Worm (Caenorhabditis elegans) whole organism, late embryonic: ENCODE measurements around the gene F26C11.3.
A peak's percentile ranks its signal among the peaks of the same experiment; 100 is the strongest.

ENCODE experiments used
- C38D4.7 ChIP-seq: fragments of 200-800 bp; sonication (Bioruptor generic); optimal IDR thresholded peaks from 2 replicates; lab custom pipeline; 2018; ENCODE audit warnings: mild to moderate bottlenecking, missing genetic modification characterization, moderate library complexity, missing compliant biosample characterization
- F13H6.1 ChIP-seq: sonication (generic microtip); optimal IDR thresholded peaks from 2 replicates; lab custom pipeline; 2016; ENCODE audit warnings: missing genetic modification characterization, missing compliant biosample characterization
- K09A11.1 ChIP-seq: sonication (generic microtip); optimal IDR thresholded peaks from 2 replicates; lab custom pipeline; 2017; ENCODE audit warnings: antibody characterized with exemption, mild to moderate bottlenecking, missing genetic modification characterization, missing compliant biosample characterization; ENCODE audit not compliant: insufficient read depth
- T23F11.4 ChIP-seq: fragments of 200-800 bp; sonication (Bioruptor generic); optimal IDR thresholded peaks from 2 replicates; lab custom pipeline; 2018; ENCODE audit warnings: mild to moderate bottlenecking, missing genetic modification characterization, missing compliant biosample characterization
- ahr-1 ChIP-seq: sonication (generic microtip); optimal IDR thresholded peaks from 2 replicates; lab custom pipeline; 2016; ENCODE audit warnings: missing genetic modification characterization, missing compliant biosample characterization
- ceh-14 ChIP-seq: sonication (generic microtip); optimal IDR thresholded peaks from 2 replicates; lab custom pipeline; 2016; ENCODE audit warnings: missing genotype, missing genetic modification characterization, missing compliant biosample characterization
- ceh-18 ChIP-seq: sonication (generic microtip); optimal IDR thresholded peaks from 2 replicates; lab custom pipeline; 2016; ENCODE audit warnings: missing genetic modification characterization, missing compliant biosample characterization
- ceh-19 ChIP-seq: fragments of 200-800 bp; sonication (Bioruptor generic); optimal IDR thresholded peaks from 2 replicates; lab custom pipeline; 2018; ENCODE audit warnings: mild to moderate bottlenecking, missing genetic modification characterization, missing compliant biosample characterization
- ceh-2 ChIP-seq: sonication (generic microtip); optimal IDR thresholded peaks from 2 replicates; lab custom pipeline; 2016; ENCODE audit warnings: missing genotype, missing genetic modification characterization, missing compliant biosample characterization
- ceh-31 ChIP-seq: sonication (generic microtip); optimal IDR thresholded peaks from 2 replicates; lab custom pipeline; 2016; ENCODE audit warnings: missing genetic modification characterization, missing compliant biosample characterization
- ceh-34 ChIP-seq: sonication (generic microtip); optimal IDR thresholded peaks from 2 replicates; lab custom pipeline; 2016; ENCODE audit warnings: mild to moderate bottlenecking, missing genetic modification characterization, missing compliant biosample characterization
- ceh-45 ChIP-seq: fragments of 200-800 bp; sonication (Bioruptor generic); IDR thresholded peaks from 2 replicates; pipeline ENCODE4 v1.3.6; 2022; ENCODE audit warnings: missing genetic modification reagents, missing genetic modification characterization, missing compliant biosample characterization
- ceh-48 ChIP-seq: sonication (generic microtip); optimal IDR thresholded peaks from 2 replicates; lab custom pipeline; 2016; ENCODE audit warnings: missing genetic modification characterization, inconsistent platforms, missing compliant biosample characterization
- ceh-9 ChIP-seq: sonication (generic microtip); optimal IDR thresholded peaks from 2 replicates; lab custom pipeline; 2016; ENCODE audit warnings: mild to moderate bottlenecking, missing genetic modification characterization, inconsistent platforms, missing compliant biosample characterization
- dmd-4 ChIP-seq: sonication (generic microtip); optimal IDR thresholded peaks from 2 replicates; lab custom pipeline; 2016; ENCODE audit warnings: borderline replicate concordance, missing genetic modification characterization, missing compliant biosample characterization
- dve-1 ChIP-seq: sonication (generic microtip); optimal IDR thresholded peaks from 2 replicates; lab custom pipeline; 2017; ENCODE audit warnings: antibody characterized with exemption, mild to moderate bottlenecking, missing genetic modification characterization, missing compliant biosample characterization
- ets-4 ChIP-seq: sonication (generic microtip); optimal IDR thresholded peaks from 2 replicates; lab custom pipeline; 2016; ENCODE audit warnings: missing genetic modification characterization, missing compliant biosample characterization
- fax-1 ChIP-seq: sonication (generic microtip); optimal IDR thresholded peaks from 2 replicates; lab custom pipeline; 2016; ENCODE audit warnings: missing genotype, missing genetic modification characterization, missing compliant biosample characterization
- fkh-10 ChIP-seq: fragments of 150-350 bp; optimal IDR thresholded peaks from 2 replicates; lab custom pipeline; 2014; ENCODE audit warnings: missing biosample characterization, missing genetic modification reagents, missing genetic modification characterization
- fkh-6 ChIP-seq: sonication (generic microtip); optimal IDR thresholded peaks from 2 replicates; lab custom pipeline; 2016; ENCODE audit warnings: missing genetic modification characterization, missing compliant biosample characterization
- hlh-13 ChIP-seq: fragments of 200-800 bp; sonication (Bioruptor generic); optimal IDR thresholded peaks from 2 replicates; lab custom pipeline; 2018; ENCODE audit warnings: mild to moderate bottlenecking, missing genetic modification characterization, missing compliant biosample characterization
- hlh-30 ChIP-seq: sonication (generic microtip); optimal IDR thresholded peaks from 2 replicates; lab custom pipeline; 2017; ENCODE audit warnings: antibody characterized with exemption, missing genetic modification characterization, missing compliant biosample characterization; ENCODE audit not compliant: insufficient read depth
- hlh-8 ChIP-seq: sonication (generic microtip); optimal IDR thresholded peaks from 2 replicates; lab custom pipeline; 2016; ENCODE audit warnings: missing genotype, missing genetic modification characterization, missing compliant biosample characterization
- lim-6 ChIP-seq: sonication (generic microtip); optimal IDR thresholded peaks from 2 replicates; lab custom pipeline; 2016; ENCODE audit warnings: missing genetic modification characterization, missing compliant biosample characterization
- lin-11 ChIP-seq: fragments of 200-800 bp; sonication (Bioruptor generic); optimal IDR thresholded peaks from 2 replicates; lab custom pipeline; 2018; ENCODE audit warnings: mild to moderate bottlenecking, missing genetic modification characterization, missing compliant biosample characterization
- madf-2 ChIP-seq: sonication (generic microtip); optimal IDR thresholded peaks from 2 replicates; lab custom pipeline; 2017; ENCODE audit warnings: missing genetic modification characterization, missing compliant biosample characterization
- mec-3 ChIP-seq: sonication (generic microtip); optimal IDR thresholded peaks from 2 replicates; lab custom pipeline; 2016; ENCODE audit warnings: borderline replicate concordance, missing genetic modification characterization, missing compliant biosample characterization
- nfya-1 ChIP-seq: sonication (generic microtip); optimal IDR thresholded peaks from 2 replicates; lab custom pipeline; 2017; ENCODE audit warnings: missing genetic modification characterization, mild to moderate bottlenecking, missing compliant biosample characterization, antibody characterized with exemption, moderate library complexity
- nhr-11 ChIP-seq: fragments of 150-350 bp; optimal IDR thresholded peaks from 2 replicates; lab custom pipeline; 2014; ENCODE audit warnings: missing biosample characterization, missing genetic modification characterization
- nhr-232 ChIP-seq: sonication (generic microtip); optimal IDR thresholded peaks from 2 replicates; lab custom pipeline; 2016; ENCODE audit warnings: missing genetic modification characterization, missing compliant biosample characterization
- npax-4 ChIP-seq: sonication (generic microtip); optimal IDR thresholded peaks from 2 replicates; lab custom pipeline; 2016; ENCODE audit warnings: missing genetic modification characterization, missing compliant biosample characterization
- odd-2 ChIP-seq: sonication (generic microtip); optimal IDR thresholded peaks from 2 replicates; lab custom pipeline; 2017; ENCODE audit warnings: antibody characterized with exemption, mild to moderate bottlenecking, missing genetic modification characterization, missing compliant biosample characterization
- pag-3 ChIP-seq: sonication (generic microtip); optimal IDR thresholded peaks from 2 replicates; lab custom pipeline; 2016; ENCODE audit warnings: missing compliant biosample characterization, missing genetic modification characterization, borderline replicate concordance
- pat-9 ChIP-seq: fragments of 200-800 bp; sonication (Bioruptor generic); optimal IDR thresholded peaks from 2 replicates; lab custom pipeline; 2018; ENCODE audit warnings: mild to moderate bottlenecking, missing genetic modification characterization, moderate library complexity, missing compliant biosample characterization
- pax-1 ChIP-seq: fragments of 150-350 bp; optimal IDR thresholded peaks from 2 replicates; lab custom pipeline; 2014; ENCODE audit warnings: missing biosample characterization, missing genetic modification characterization
- pha-2 ChIP-seq: sonication (generic microtip); optimal IDR thresholded peaks from 2 replicates; lab custom pipeline; 2017; ENCODE audit warnings: mild to moderate bottlenecking, missing genetic modification characterization, missing compliant biosample characterization
- pha-4 ChIP-seq: fragments of 150-350 bp; optimal IDR thresholded peaks from 2 replicates; lab custom pipeline; 2018; ENCODE audit warnings: missing biosample characterization, missing genetic modification reagents, missing genetic modification characterization
- pqm-1 ChIP-seq: sonication (generic microtip); optimal IDR thresholded peaks from 2 replicates; lab custom pipeline; 2016; ENCODE audit warnings: missing genetic modification characterization, missing compliant biosample characterization
- pros-1 ChIP-seq: fragments of 150-350 bp; optimal IDR thresholded peaks from 2 replicates; lab custom pipeline; 2014; ENCODE audit warnings: missing biosample characterization, missing genetic modification reagents, missing genetic modification characterization
- ref-2 ChIP-seq: sonication (generic microtip); optimal IDR thresholded peaks from 2 replicates; lab custom pipeline; 2016; ENCODE audit warnings: missing genetic modification characterization, missing compliant biosample characterization
- sdc-2 ChIP-seq: sonication (generic microtip); optimal IDR thresholded peaks from 2 replicates; lab custom pipeline; 2016; ENCODE audit warnings: missing genotype, missing genetic modification characterization, missing compliant biosample characterization
- sox-2 ChIP-seq: fragments of 200-800 bp; sonication (Bioruptor generic); IDR thresholded peaks from 2 replicates; pipeline ENCODE4 v1.3.6; 2022; ENCODE audit warnings: missing genetic modification reagents, missing genetic modification characterization, missing compliant biosample characterization
- syd-9 ChIP-seq: sonication (generic microtip); optimal IDR thresholded peaks from 2 replicates; lab custom pipeline; 2016; ENCODE audit warnings: mild to moderate bottlenecking, missing genetic modification characterization, moderate library complexity, missing compliant biosample characterization
- tbx-2 ChIP-seq: sonication (generic microtip); optimal IDR thresholded peaks from 2 replicates; lab custom pipeline; 2016; ENCODE audit warnings: missing genetic modification characterization, missing compliant biosample characterization
- ttx-3 ChIP-seq: sonication (generic microtip); optimal IDR thresholded peaks from 2 replicates; lab custom pipeline; 2016; ENCODE audit warnings: missing genetic modification reagents, missing genetic modification characterization, missing compliant biosample characterization
- unc-42 ChIP-seq: sonication (generic microtip); optimal IDR thresholded peaks from 2 replicates; lab custom pipeline; 2016; ENCODE audit warnings: missing genotype, missing genetic modification characterization, missing compliant biosample characterization
- unc-86 ChIP-seq: sonication (generic microtip); optimal IDR thresholded peaks from 2 replicates; lab custom pipeline; 2016; ENCODE audit warnings: missing genetic modification characterization, missing compliant biosample characterization
- zip-5 ChIP-seq: sonication (generic microtip); optimal IDR thresholded peaks from 2 replicates; lab custom pipeline; 2016; ENCODE audit warnings: missing genetic modification characterization, missing compliant biosample characterization
- ztf-16 ChIP-seq: sonication (generic microtip); optimal IDR thresholded peaks from 2 replicates; lab custom pipeline; 2017; ENCODE audit warnings: missing genetic modification characterization, missing compliant biosample characterization

F26C11.3 gene

ce11 chrII:9943246-9943645 is 28.3 kb upstream of the F26C11.3 start:
- TF ChIP-seq dmd-4 (tag; lab: Kevin White, UChicago) (no peak), pqm-1 (tag; lab: Kevin White, UChicago) (no peak), mec-3 (no peak), hlh-13 (GFP tag; lab: Kevin White, UChicago) (no peak), T23F11.4 (GFP tag; lab: Kevin White, UChicago) (no peak), ceh-9 (tag; lab: Kevin White, UChicago) (no peak), pag-3 (tag; lab: Kevin White, UChicago) (no peak), nhr-11 (no peak), fkh-10 (GFP tag; lab: Kevin White, UChicago) (no peak), C38D4.7 (GFP tag; lab: Kevin White, UChicago) (no peak), ceh-2 (tag; lab: Kevin White, UChicago) (no peak), ceh-19 (GFP tag; lab: Kevin White, UChicago) (no peak), pat-9 (tag; lab: Kevin White, UChicago) (no peak), ceh-48 (no peak), madf-2 (no peak)

DNA sequence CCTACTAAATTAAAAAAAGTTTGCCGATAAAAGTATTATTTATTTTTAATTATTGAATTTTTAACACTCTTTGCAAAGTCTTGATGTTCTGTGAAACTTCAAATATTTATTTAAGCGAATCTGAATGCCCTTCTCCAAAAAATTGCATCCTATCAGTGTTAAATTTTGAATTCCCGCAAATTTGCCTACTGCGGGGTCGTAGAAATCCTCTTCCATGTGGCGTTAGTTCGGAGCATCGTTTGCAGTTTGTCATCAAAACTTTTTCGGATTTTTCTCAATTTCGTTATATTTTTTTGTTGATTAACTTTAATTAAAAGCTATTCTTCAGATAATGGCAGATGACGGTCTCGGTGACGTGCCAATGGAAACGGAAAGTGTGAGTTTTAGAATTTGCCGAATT is 25.5 kb upstream of the F26C11.3 start, which contains the start of gene ufd-3:
ufd-3 (plus strand) TSS at position 324 of the 400 bp plus-strand sequence.
- TF ChIP-seq tbx-2 (tag; lab: Kevin White, UChicago) (peak; percentile 89), fkh-6 (tag; lab: Kevin White, UChicago) (peak; percentile 65), sox-2 (GFP tag; lab: Robert Waterston, UW) (no peak), odd-2 (tag; lab: Kevin White, UChicago) (no peak), unc-42 (peak; percentile 67), pha-2 (no peak), F13H6.1 (tag; lab: Kevin White, UChicago) (peak; percentile 63), dve-1 (peak; percentile 10), lin-11 (tag; lab: Kevin White, UChicago) (no peak), hlh-13 (GFP tag; lab: Kevin White, UChicago) (peak; percentile 29), madf-2 (no peak), hlh-8 (tag; lab: Kevin White, UChicago) (peak; percentile 85), fkh-10 (GFP tag; lab: Kevin White, UChicago) (no peak), ceh-45 (no peak), ztf-16 (tag; lab: Kevin White, UChicago) (peak; percentile 79), ceh-48 (no peak), ceh-31 (peak; percentile 98), syd-9 (peak; percentile 8), sdc-2 (tag; lab: Kevin White, UChicago) (peak; percentile 15), dmd-4 (tag; lab: Kevin White, UChicago) (no peak), ahr-1 (tag; lab: Kevin White, UChicago) (peak; percentile 55), ceh-18 (tag; lab: Kevin White, UChicago) (peak; percentile 46), K09A11.1 (tag; lab: Kevin White, UChicago) (no peak), ref-2 (peak; percentile 90), pag-3 (tag; lab: Kevin White, UChicago) (peak; percentile 48), pros-1 (tag; lab: Kevin White, UChicago) (no peak), ceh-9 (tag; lab: Kevin White, UChicago) (no peak), nhr-11 (peak; percentile 69), zip-5 (tag; lab: Kevin White, UChicago) (peak; percentile 76), unc-86 (tag; lab: Kevin White, UChicago) (no peak), pat-9 (tag; lab: Kevin White, UChicago) (no peak), nfya-1 (tag; lab: Kevin White, UChicago) (peak; percentile 62), ceh-34 (tag; lab: Kevin White, UChicago) (peak; percentile 76), lim-6 (tag; lab: Kevin White, UChicago) (peak; percentile 60), fax-1 (tag; lab: Kevin White, UChicago) (peak; percentile 76), nhr-232 (no peak), pha-4 (no peak), npax-4 (no peak), C38D4.7 (GFP tag; lab: Kevin White, UChicago) (no peak), pax-1 (peak; percentile 65), ttx-3 (tag; lab: Kevin White, UChicago) (peak; percentile 60), hlh-30 (no peak), ceh-14 (peak; percentile 81), ets-4 (tag; lab: Kevin White, UChicago) (peak; percentile 94)
